Worm (Caenorhabditis elegans) whole organism, L1 larva: ENCODE results near the gene F17C11.13.

Source experiments
- C04F5.9 ChIP-seq: sonication (generic microtip); optimal IDR thresholded peaks from 2 replicates; lab custom pipeline; 2016; ENCODE audit warnings: missing genetic modification characterization, missing compliant biosample characterization
- C16A3.4 ChIP-seq: fragments of 150-350 bp; optimal IDR thresholded peaks from 2 replicates; lab custom pipeline; 2014; ENCODE audit warnings: missing biosample characterization, missing genetic modification characterization
- C34B4.2 ChIP-seq: sonication (generic microtip); optimal IDR thresholded peaks from 2 replicates; lab custom pipeline; 2017; ENCODE audit warnings: mild to moderate bottlenecking, missing genetic modification characterization, missing compliant biosample characterization
- F16B12.6 ChIP-seq: fragments of 150-350 bp; optimal IDR thresholded peaks from 2 replicates; lab custom pipeline; 2014; ENCODE audit warnings: missing biosample characterization, missing genetic modification characterization
- Y116A8C.19 ChIP-seq: sonication (generic microtip); optimal IDR thresholded peaks from 2 replicates; lab custom pipeline; 2016; ENCODE audit warnings: missing compliant biosample characterization, missing genetic modification characterization, borderline replicate concordance
- aha-1 ChIP-seq: fragments of 150-350 bp; optimal IDR thresholded peaks from 2 replicates; lab custom pipeline; 2014; ENCODE audit warnings: missing biosample characterization, missing genetic modification characterization
- aly-2 ChIP-seq: fragments of 150-350 bp; optimal IDR thresholded peaks from 2 replicates; lab custom pipeline; 2014; ENCODE audit warnings: missing biosample characterization, missing genetic modification characterization
- ama-1 ChIP-seq: fragments of 150-350 bp; optimal IDR thresholded peaks from 2 replicates; lab custom pipeline; 2014
- ceh-8 ChIP-seq: fragments of 200-800 bp; sonication (Bioruptor generic); optimal IDR thresholded peaks from 2 replicates; lab custom pipeline; 2018; ENCODE audit warnings: mild to moderate bottlenecking, missing genetic modification characterization, moderate library complexity, missing compliant biosample characterization
- ceh-82 ChIP-seq, 3 experiments: fragments of 150-350 bp in 1 of 3; sonication (generic microtip) in 2 of 3; optimal IDR thresholded peaks; 2 replicates each; lab custom pipeline; 2014 to 2017; ENCODE audit warnings: missing biosample characterization in 3 of 3, missing genetic modification characterization in 3 of 3
- ceh-90 ChIP-seq: sonication (generic microtip); optimal IDR thresholded peaks from 2 replicates; lab custom pipeline; 2016; ENCODE audit warnings: missing genetic modification characterization, missing compliant biosample characterization
- ces-1 ChIP-seq: fragments of 150-350 bp; optimal IDR thresholded peaks from 2 replicates; lab custom pipeline; 2014; ENCODE audit warnings: missing biosample characterization, missing genetic modification reagents, missing genetic modification characterization
- dpl-1 ChIP-seq, 3 experiments: fragments of 150-350 bp in 2 of 3; sonication (generic microtip) in 1 of 3; optimal IDR thresholded peaks; 2 replicates each; lab custom pipeline; 2014 to 2017; ENCODE audit warnings: missing biosample characterization in 3 of 3, missing genetic modification characterization in 3 of 3, missing genetic modification reagents in 3 of 3
- dsc-1 ChIP-seq: sonication (generic microtip); optimal IDR thresholded peaks from 2 replicates; lab custom pipeline; 2016; ENCODE audit warnings: mild to moderate bottlenecking, missing genetic modification characterization, missing compliant biosample characterization
- efl-1 ChIP-seq, 4 experiments: fragments of 150-350 bp; optimal IDR thresholded peaks in 3 of 4; peaks in 1 of 4; 1 replicate in 1 of 4; 2 replicates in 3 of 4; lab custom pipeline; 2014; ENCODE audit warnings: missing biosample characterization in 2 of 4, missing genetic modification characterization in 2 of 4, missing genetic modification reagents in 2 of 4
- egl-27 ChIP-seq, 2 experiments: fragments of 150-350 bp in 1 of 2; sonication (generic microtip); optimal IDR thresholded peaks; 3 replicates each; lab custom pipeline; 2017 to 2018; ENCODE audit warnings: missing biosample characterization in 2 of 2, missing genetic modification characterization in 2 of 2, missing genetic modification reagents in 2 of 2
- elt-2 ChIP-seq: sonication (generic microtip); optimal IDR thresholded peaks from 2 replicates; lab custom pipeline; 2016; ENCODE audit warnings: missing genetic modification characterization, mild to moderate bottlenecking, inconsistent platforms, missing compliant biosample characterization, missing genetic modification reagents
- elt-3 ChIP-seq, 6 experiments: fragments of 150-350 bp in 1 of 6; sonication (generic microtip); optimal IDR thresholded peaks; 2 replicates each; lab custom pipeline; 2017 to 2018; ENCODE audit warnings: missing biosample characterization in 6 of 6, missing genetic modification characterization in 6 of 6, inconsistent platforms in 1 of 6
- fkh-10 ChIP-seq: sonication (generic microtip); optimal IDR thresholded peaks from 2 replicates; lab custom pipeline; 2017; ENCODE audit warnings: missing biosample characterization, missing genetic modification reagents, missing genetic modification characterization
- fos-1 ChIP-seq: fragments of 150-350 bp; optimal IDR thresholded peaks from 2 replicates; lab custom pipeline; 2014; ENCODE audit warnings: missing biosample characterization, missing genetic modification characterization
- grh-1 ChIP-seq: fragments of 200-800 bp; sonication (Bioruptor generic); IDR thresholded peaks from 2 replicates; pipeline ENCODE4 v1.3.6; 2022; ENCODE audit warnings: missing genetic modification reagents, missing genetic modification characterization, missing compliant biosample characterization
- hlh-17 ChIP-seq: fragments of 200-800 bp; sonication (Bioruptor generic); optimal IDR thresholded peaks from 2 replicates; lab custom pipeline; 2018; ENCODE audit warnings: missing genetic modification characterization, mild to moderate bottlenecking, missing compliant biosample characterization, moderate library complexity, borderline replicate concordance
- hpl-2 ChIP-seq: fragments of 150-350 bp; optimal IDR thresholded peaks from 2 replicates; lab custom pipeline; 2014; ENCODE audit warnings: missing biosample characterization, missing genetic modification reagents, missing genetic modification characterization
- isw-1 ChIP-seq: fragments of 200-800 bp; sonication (Bioruptor generic); IDR thresholded peaks from 2 replicates; pipeline ENCODE4 v1.3.6; 2022; ENCODE audit warnings: missing genetic modification characterization, missing compliant biosample characterization
- jun-1 ChIP-seq: fragments of 150-350 bp; optimal IDR thresholded peaks from 2 replicates; lab custom pipeline; 2014; ENCODE audit warnings: missing biosample characterization, missing genetic modification reagents, missing genetic modification characterization
- lin-13 ChIP-seq: fragments of 150-350 bp; optimal IDR thresholded peaks from 2 replicates; lab custom pipeline; 2014; ENCODE audit warnings: missing biosample characterization, missing genetic modification reagents, missing genetic modification characterization
- lin-15B ChIP-seq: fragments of 150-350 bp; sonication (generic microtip); optimal IDR thresholded peaks from 3 replicates; lab custom pipeline; 2014; ENCODE audit warnings: missing biosample characterization, missing genetic modification characterization
- lin-35 ChIP-seq, 2 experiments: fragments of 150-350 bp; optimal IDR thresholded peaks; 2 replicates each; lab custom pipeline; 2014; ENCODE audit warnings: missing biosample characterization in 2 of 2, missing genetic modification characterization in 2 of 2, missing genetic modification reagents in 2 of 2
- lin-39 ChIP-seq: fragments of 150-350 bp; optimal IDR thresholded peaks from 2 replicates; lab custom pipeline; 2014; ENCODE audit warnings: missing biosample characterization, missing genetic modification reagents, missing genetic modification characterization
- lir-3 ChIP-seq: sonication (generic microtip); optimal IDR thresholded peaks from 2 replicates; lab custom pipeline; 2016; ENCODE audit warnings: mild to moderate bottlenecking, missing genetic modification characterization, moderate library complexity, missing compliant biosample characterization; ENCODE audit not compliant: poor library complexity
- mab-9 ChIP-seq: fragments of 200-800 bp; sonication (Bioruptor generic); IDR thresholded peaks from 2 replicates; pipeline ENCODE4 v1.3.6; 2022; ENCODE audit warnings: missing genetic modification reagents, missing genetic modification characterization, missing compliant biosample characterization
- mdl-1 ChIP-seq, 2 experiments: fragments of 150-350 bp; optimal IDR thresholded peaks; 2 replicates each; lab custom pipeline; 2014 to 2017; ENCODE audit warnings: missing biosample characterization in 2 of 2, missing genetic modification characterization in 2 of 2, inconsistent platforms in 1 of 2
- mef-2 ChIP-seq: fragments of 150-350 bp; optimal IDR thresholded peaks from 2 replicates; lab custom pipeline; 2014; ENCODE audit warnings: missing biosample characterization, missing genetic modification characterization
- mep-1 ChIP-seq: fragments of 150-350 bp; optimal IDR thresholded peaks from 2 replicates; lab custom pipeline; 2014; ENCODE audit warnings: missing biosample characterization, missing genetic modification characterization
- nhr-12 ChIP-seq: sonication (generic microtip); optimal IDR thresholded peaks from 2 replicates; lab custom pipeline; 2017; ENCODE audit warnings: missing biosample characterization, missing genetic modification characterization
- nhr-20 ChIP-seq: sonication (generic microtip); optimal IDR thresholded peaks from 2 replicates; lab custom pipeline; 2016; ENCODE audit warnings: mild to moderate bottlenecking, missing genetic modification characterization, missing compliant biosample characterization
- nhr-47 ChIP-seq: sonication (generic microtip); optimal IDR thresholded peaks from 2 replicates; lab custom pipeline; 2016; ENCODE audit warnings: mild to moderate bottlenecking, missing genetic modification characterization, moderate library complexity, missing compliant biosample characterization
- nhr-76 ChIP-seq: sonication (generic microtip); optimal IDR thresholded peaks from 2 replicates; lab custom pipeline; 2017; ENCODE audit warnings: missing biosample characterization, missing genetic modification characterization
- pag-3 ChIP-seq: sonication (generic microtip); optimal IDR thresholded peaks from 2 replicates; lab custom pipeline; 2017; ENCODE audit warnings: missing genetic modification characterization, mild to moderate bottlenecking, missing compliant biosample characterization, antibody characterized with exemption, borderline replicate concordance; ENCODE audit not compliant: insufficient read depth
- pax-3 ChIP-seq: fragments of 200-800 bp; sonication (Bioruptor generic); optimal IDR thresholded peaks from 2 replicates; lab custom pipeline; 2018; ENCODE audit warnings: mild to moderate bottlenecking, missing genetic modification characterization, moderate library complexity, missing compliant biosample characterization
- skn-1 ChIP-seq: fragments of 150-350 bp; optimal IDR thresholded peaks from 2 replicates; lab custom pipeline; 2014; ENCODE audit warnings: missing biosample characterization, missing genetic modification characterization
- snpc-4 ChIP-seq: fragments of 150-350 bp; optimal IDR thresholded peaks from 2 replicates; lab custom pipeline; 2014; ENCODE audit warnings: missing biosample characterization, missing genetic modification characterization
- sptf-1 ChIP-seq: fragments of 150-350 bp; optimal IDR thresholded peaks from 2 replicates; lab custom pipeline; 2014; ENCODE audit warnings: missing biosample characterization, missing genetic modification characterization
- sup-37 ChIP-seq: fragments of 200-800 bp; sonication (Bioruptor generic); optimal IDR thresholded peaks from 2 replicates; lab custom pipeline; 2018; ENCODE audit warnings: mild to moderate bottlenecking, missing genetic modification characterization, missing compliant biosample characterization
- swsn-7 ChIP-seq: sonication (generic microtip); optimal IDR thresholded peaks from 2 replicates; lab custom pipeline; 2016; ENCODE audit warnings: missing genetic modification characterization, missing compliant biosample characterization
- tbx-2 ChIP-seq: sonication (generic microtip); optimal IDR thresholded peaks from 2 replicates; lab custom pipeline; 2016; ENCODE audit warnings: missing genetic modification characterization, missing compliant biosample characterization
- tlp-1 ChIP-seq: fragments of 150-350 bp; optimal IDR thresholded peaks from 2 replicates; lab custom pipeline; 2014; ENCODE audit warnings: missing biosample characterization, missing genetic modification characterization
- unc-30 ChIP-seq: sonication (generic microtip); optimal IDR thresholded peaks from 2 replicates; lab custom pipeline; 2017; ENCODE audit warnings: missing biosample characterization, missing genetic modification characterization
- zip-4 ChIP-seq: fragments of 200-800 bp; sonication (Bioruptor generic); optimal IDR thresholded peaks from 2 replicates; lab custom pipeline; 2018; ENCODE audit warnings: mild to moderate bottlenecking, missing genetic modification characterization, moderate library complexity, missing compliant biosample characterization
- ztf-4 ChIP-seq: fragments of 150-350 bp; optimal IDR thresholded peaks from 2 replicates; lab custom pipeline; 2014; ENCODE audit warnings: missing biosample characterization, missing genetic modification characterization

The F17C11.13 gene

ce11 chrV:10936681-10937080 lies 19.0 kb upstream of the F17C11.13 start, which contains the start of gene F17C11.12:
TSS of gene F17C11.12 (minus strand) at chrV:10936920.
- no peak for TF ChIP-seq F16B12.6
- TF ChIP-seq aly-2 (tag; lab: Kevin White, UChicago), result no peak
- peak; percentile 1 for TF ChIP-seq nhr-20 (tag; lab: Kevin White, UChicago)
- TF ChIP-seq elt-2 (tag; lab: Kevin White, UChicago), result peak; percentile 83
- TF ChIP-seq lin-35 (GFP tag; optimal IDR thresholded peaks at IDR 0.05; lab: Kevin White, UChicago), result no peak

DNA sequence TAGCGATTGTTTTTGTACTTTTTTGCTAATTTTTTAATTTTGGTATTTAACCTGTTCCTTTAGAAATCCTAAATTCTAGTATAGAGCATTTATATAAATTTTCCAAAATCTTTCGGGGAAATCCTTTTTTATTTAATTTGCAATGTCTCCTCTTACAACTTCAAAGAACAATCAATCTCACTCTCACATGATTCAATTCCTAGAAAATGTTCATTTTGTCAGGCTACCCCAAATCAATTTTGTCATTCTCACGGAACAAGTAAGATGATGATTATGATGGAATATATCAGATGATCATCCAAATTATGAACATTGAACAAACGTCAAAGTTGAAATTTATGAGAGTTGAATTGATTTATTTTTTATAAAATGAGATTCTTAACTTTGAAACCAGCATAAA lies 18.4 kb upstream of the F17C11.13 start:
- TF ChIP-seq aly-2 (tag; lab: Kevin White, UChicago) (no peak), egl-27 (tag; optimal IDR thresholded peaks at IDR 0.05; lab: Kevin White, UChicago) (no peak), hlh-17 (no peak), mep-1 (tag; lab: Kevin White, UChicago) (peak; percentile 30), nhr-12 (tag; lab: Kevin White, UChicago) (no peak), skn-1 (tag; lab: Kevin White, UChicago) (peak; percentile 64), mdl-1 (tag; optimal IDR thresholded peaks at IDR 0.05; lab: Kevin White, UChicago) (no peak), jun-1 (tag; lab: Kevin White, UChicago) (no peak), C16A3.4 (tag; lab: Kevin White, UChicago) (no peak), elt-3 (tag; optimal IDR thresholded peaks at IDR 0.05; lab: Kevin White, UChicago) (peak in 1 of 6 experiments; percentile 65), lin-35 (GFP tag; optimal IDR thresholded peaks at IDR 0.05; lab: Kevin White, UChicago) (peak in 1 of 2 experiments; percentile 27), pag-3 (no peak), tlp-1 (tag; lab: Kevin White, UChicago) (no peak), grh-1 (no peak), dsc-1 (peak; percentile 69), ceh-90 (tag; lab: Kevin White, UChicago) (no peak), aha-1 (tag; lab: Kevin White, UChicago) (no peak), tbx-2 (no peak), ama-1 (lab: Kevin White, UChicago) (no peak), swsn-7 (tag; lab: Kevin White, UChicago) (peak; percentile 30), C04F5.9 (tag; lab: Kevin White, UChicago) (no peak), dpl-1 (GFP tag; optimal IDR thresholded peaks at IDR 0.05; lab: Kevin White, UChicago) (peak in 1 of 3 experiments; percentile 2), C34B4.2 (tag; lab: Kevin White, UChicago) (no peak), snpc-4 (tag; lab: Kevin White, UChicago) (no peak), unc-30 (tag; lab: Kevin White, UChicago) (no peak), hpl-2 (no peak), lin-39 (tag; lab: Kevin White, UChicago) (no peak), lin-13 (no peak), ztf-4 (tag; lab: Kevin White, UChicago) (peak; percentile 45), nhr-47 (tag; lab: Kevin White, UChicago) (peak; percentile 73), pax-3 (tag; lab: Kevin White, UChicago) (no peak), sup-37 (no peak), nhr-20 (tag; lab: Kevin White, UChicago) (peak; percentile 70), mef-2 (no peak), sptf-1 (tag; lab: Kevin White, UChicago) (no peak), fkh-10 (peak; percentile 92), efl-1 (optimal IDR thresholded peaks at IDR 0.05; lab: Kevin White, UChicago) (no peak), efl-1 (GFP tag; optimal IDR thresholded peaks at IDR 0.05 in 1 of 2; lab: Kevin White, UChicago) (peak in 1 of 2 experiments; percentile 62), lir-3 (tag; lab: Kevin White, UChicago) (no peak), lin-15B (tag; lab: Kevin White, UChicago) (no peak), ces-1 (GFP tag; lab: Kevin White, UChicago) (no peak), isw-1 (GFP tag; lab: Robert Waterston, UW) (no peak), nhr-76 (no peak), ceh-82 (tag; optimal IDR thresholded peaks at IDR 0.05; lab: Kevin White, UChicago) (no peak), ceh-8 (GFP tag; lab: Kevin White, UChicago) (peak; percentile 44), mab-9 (GFP tag; lab: Robert Waterston, UW) (no peak), fos-1 (tag; lab: Kevin White, UChicago) (no peak), Y116A8C.19 (tag; lab: Kevin White, UChicago) (no peak), zip-4 (GFP tag; lab: Kevin White, UChicago) (no peak)
